Worm (Caenorhabditis elegans) whole organism, early embryonic: Measurements from ENCODE around the gene somi-1.

Experiments used
- B0310.2 ChIP-seq: sonication (generic microtip); optimal IDR thresholded peaks from 2 replicates; lab custom pipeline; 2016; ENCODE audit warnings: mild to moderate bottlenecking, missing genetic modification characterization, missing compliant biosample characterization
- F13C5.2 ChIP-seq: sonication (generic microtip); optimal IDR thresholded peaks from 2 replicates; lab custom pipeline; 2017; ENCODE audit warnings: mild to moderate bottlenecking, missing genetic modification characterization, inconsistent platforms, missing compliant biosample characterization
- aly-1 ChIP-seq: sonication (generic microtip); optimal IDR thresholded peaks from 2 replicates; lab custom pipeline; 2016; ENCODE audit warnings: missing genetic modification characterization, missing compliant biosample characterization
- ama-1 ChIP-seq: fragments of 150-350 bp; optimal IDR thresholded peaks from 2 replicates; lab custom pipeline; 2014
- ceh-13 ChIP-seq: fragments of 200-800 bp; sonication (Bioruptor generic); optimal IDR thresholded peaks from 2 replicates; lab custom pipeline; 2018; ENCODE audit warnings: mild to moderate bottlenecking, missing genetic modification characterization, missing compliant biosample characterization
- ets-7 ChIP-seq: sonication (generic microtip); optimal IDR thresholded peaks from 2 replicates; lab custom pipeline; 2016; ENCODE audit warnings: missing genotype, missing genetic modification characterization, missing compliant biosample characterization
- flt-1 ChIP-seq: fragments of 200-800 bp; sonication (Bioruptor generic); IDR thresholded peaks from 2 replicates; pipeline ENCODE4 v1.3.6; 2022; ENCODE audit warnings: missing genetic modification characterization, missing compliant biosample characterization
- hmbx-1 ChIP-seq: sonication (generic microtip); optimal IDR thresholded peaks from 2 replicates; lab custom pipeline; 2016; ENCODE audit warnings: mild to moderate bottlenecking, missing genetic modification characterization, missing compliant biosample characterization
- hmg-4 ChIP-seq: fragments of 200-800 bp; sonication (Bioruptor generic); optimal IDR thresholded peaks from 2 replicates; lab custom pipeline; 2018; ENCODE audit warnings: mild to moderate bottlenecking, missing genetic modification characterization, missing compliant biosample characterization
- scrt-1 ChIP-seq: fragments of 200-800 bp; sonication (Bioruptor generic); IDR thresholded peaks from 2 replicates; pipeline ENCODE4 v1.3.6; 2022; ENCODE audit warnings: missing genetic modification characterization, missing compliant biosample characterization
- tbx-37 ChIP-seq: fragments of 200-800 bp; sonication (Bioruptor generic); conservative IDR thresholded peaks from 2 replicates; pipeline ENCODE4 v1.3.6; 2022; ENCODE audit warnings: missing genetic modification reagents, missing genetic modification characterization, missing compliant biosample characterization
- tra-4 ChIP-seq: sonication (generic microtip); optimal IDR thresholded peaks from 2 replicates; lab custom pipeline; 2017; ENCODE audit warnings: missing genetic modification characterization, missing compliant biosample characterization

DNA sequence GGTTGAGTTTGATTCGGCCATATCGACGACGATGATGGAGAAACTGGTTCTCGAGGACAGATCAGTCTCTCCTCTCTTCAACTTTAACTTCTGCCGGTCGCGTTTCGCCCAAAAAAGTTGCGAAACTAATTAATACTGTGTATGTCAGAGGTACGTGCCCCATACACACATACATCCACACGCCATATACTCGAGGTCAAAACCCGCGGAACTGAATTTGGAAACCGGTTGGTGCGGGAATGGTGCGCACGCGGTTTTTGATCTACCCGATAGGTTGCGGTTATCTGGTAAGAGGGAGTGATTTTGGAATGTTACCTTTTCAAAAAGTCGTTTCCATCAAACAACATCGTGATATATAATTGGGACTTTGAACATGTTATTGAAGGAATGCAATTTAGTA, 11.0 kb downstream of the somi-1 start, which contains the start of gene ifbp-1:
- TF ChIP-seq B0310.2 (no peak), tra-4 (tag; lab: Kevin White, UChicago) (no peak), scrt-1 (GFP tag; lab: Robert Waterston, UW) (no peak), hmg-4 (GFP tag; lab: Kevin White, UChicago) (no peak), aly-1 (tag; lab: Kevin White, UChicago) (no peak), ets-7 (tag; lab: Kevin White, UChicago) (no peak), ama-1 (lab: Kevin White, UChicago) (no peak), flt-1 (GFP tag; lab: Robert Waterston, UW) (no peak), ceh-13 (no peak), tbx-37 (GFP tag; lab: Robert Waterston, UW) (no peak), hmbx-1 (tag; lab: Kevin White, UChicago) (no peak), F13C5.2 (tag; lab: Kevin White, UChicago) (no peak)
